In genomic region chrX:3143235-3144030, dm6 we compare ENCODE assay signal across 3 fruit fly cellular contexts.
TF ChIP-seq lines count a peak whose summit lies in the region.

No protein-coding gene starts in this region.

- TF ChIP-seq CTCF in whole organism, embryonic (GFP tag; optimal IDR thresholded peaks at IDR 0.05; lab: Kevin White, UChicago): no peak

TF ChIP-seq in whole organism, embryonic, 481 proteins besides CTCF, POLR2A, EP300 and RAD21 (continues in another document):
- no peak for TF ChIP-seq CG8281 (tag; optimal IDR thresholded peaks at IDR 0.05; lab: Kevin White, UChicago)
- no peak for TF ChIP-seq ara (GFP tag; IDR thresholded peaks at IDR 0.05; lab: Robert Waterston, UW)
- no peak for TF ChIP-seq CoRest (tag; optimal IDR thresholded peaks at IDR 0.05; lab: Kevin White, UChicago)
- no peak for TF ChIP-seq CG2202 (tag; optimal IDR thresholded peaks at IDR 0.05; lab: Kevin White, UChicago)
- TF ChIP-seq CG2199 (GFP tag; IDR thresholded peaks at IDR 0.05; lab: Robert Waterston, UW): no peak
- TF ChIP-seq NC2β (GFP tag; optimal IDR thresholded peaks at IDR 0.05; lab: Kevin White, UChicago): no peak
- no peak for TF ChIP-seq CG16779 (GFP tag; IDR thresholded peaks at IDR 0.05; lab: Robert Waterston, UW)
- TF ChIP-seq bsh (GFP tag; optimal IDR thresholded peaks at IDR 0.05; lab: Kevin White, UChicago): peak in 1 of 2 experiments; percentile 1
- no peak for TF ChIP-seq CG18764 (GFP tag; optimal IDR thresholded peaks at IDR 0.05; lab: Kevin White, UChicago)
- no peak for TF ChIP-seq gfzf (GFP tag; optimal IDR thresholded peaks at IDR 0.05; lab: Kevin White, UChicago)
- TF ChIP-seq Antp (GFP tag; optimal IDR thresholded peaks at IDR 0.05; lab: Kevin White, UChicago): no peak
- TF ChIP-seq p53 (GFP tag; optimal IDR thresholded peaks at IDR 0.05; lab: Kevin White, UChicago): no peak
- peak; percentile 67; the same call in 1 of the 2 replicates for TF ChIP-seq CG11696 (GFP tag; IDR thresholded peaks at IDR 0.05; lab: Robert Waterston, UW)
- TF ChIP-seq Mes4 (GFP tag; optimal IDR thresholded peaks at IDR 0.05; lab: Kevin White, UChicago): no peak
- no peak for TF ChIP-seq CG10431 (GFP tag; optimal IDR thresholded peaks at IDR 0.05; lab: Kevin White, UChicago)
- TF ChIP-seq row (GFP tag; IDR thresholded peaks at IDR 0.05; lab: Robert Waterston, UW): peak; percentile 8; the same call in 1 of the 3 replicates
- no peak for TF ChIP-seq CG15269 (tag; optimal IDR thresholded peaks at IDR 0.05; lab: Kevin White, UChicago)
- TF ChIP-seq Dref (GFP tag; IDR thresholded peaks at IDR 0.05; lab: Robert Waterston, UW): no peak
- no peak for TF ChIP-seq CG12104 (GFP tag; optimal IDR thresholded peaks at IDR 0.05; lab: Kevin White, UChicago)
- no peak for TF ChIP-seq vfl (GFP tag; optimal IDR thresholded peaks at IDR 0.05; lab: Kevin White, UChicago)
- TF ChIP-seq CG8290 (GFP tag; optimal IDR thresholded peaks at IDR 0.05; lab: Kevin White, UChicago): no peak
- no peak for TF ChIP-seq CG8290 (tag; optimal IDR thresholded peaks at IDR 0.05; lab: Kevin White, UChicago)
- TF ChIP-seq sd (tag; optimal IDR thresholded peaks at IDR 0.05; lab: Kevin White, UChicago): peak; percentile 71
- TF ChIP-seq exex (tag; optimal IDR thresholded peaks at IDR 0.05; lab: Kevin White, UChicago): no peak
- no peak for TF ChIP-seq shn (GFP tag; optimal IDR thresholded peaks at IDR 0.05; lab: Kevin White, UChicago)
- no peak for TF ChIP-seq h (optimal IDR thresholded peaks at IDR 0.05; lab: Kevin White, UChicago)
- no peak for TF ChIP-seq ind (GFP tag; optimal IDR thresholded peaks at IDR 0.05; lab: Kevin White, UChicago)
- TF ChIP-seq hkb (optimal IDR thresholded peaks at IDR 0.05; lab: Kevin White, UChicago): no peak
- 0 out of 2 replicates have a peak, but pooled peaks have one; percentile 9 for TF ChIP-seq hkb (GFP tag; IDR thresholded peaks at IDR 0.05; lab: Robert Waterston, UW)
- no peak for TF ChIP-seq CG9876 (GFP tag; optimal IDR thresholded peaks at IDR 0.05; lab: Kevin White, UChicago)
- TF ChIP-seq esg (GFP tag; conservative IDR thresholded peaks at IDR 0.05; lab: Robert Waterston, UW): no peak
- no peak for TF ChIP-seq B-H2 (GFP tag; optimal IDR thresholded peaks at IDR 0.05; lab: Kevin White, UChicago)

TF ChIP-seq in whole organism, prepupa, 60 proteins besides CTCF, POLR2A, EP300 and RAD21 (continues in another document):
- TF ChIP-seq Hr4 (GFP tag; optimal IDR thresholded peaks at IDR 0.05; lab: Kevin White, UChicago) (peak; percentile 57), Hr38 (GFP tag; optimal IDR thresholded peaks at IDR 0.05; lab: Kevin White, UChicago) (no peak), cyc (GFP tag; optimal IDR thresholded peaks at IDR 0.05; lab: Kevin White, UChicago) (no peak), CG11902 (GFP tag; optimal IDR thresholded peaks at IDR 0.05; lab: Kevin White, UChicago) (no peak), ss (GFP tag; optimal IDR thresholded peaks at IDR 0.05; lab: Kevin White, UChicago) (no peak), lz (GFP tag; optimal IDR thresholded peaks at IDR 0.05; lab: Kevin White, UChicago) (no peak), spab (GFP tag; optimal IDR thresholded peaks at IDR 0.05; lab: Kevin White, UChicago) (no peak), CG4318 (GFP tag; optimal IDR thresholded peaks at IDR 0.05; lab: Kevin White, UChicago) (peak; percentile 29), fd59A (GFP tag; optimal IDR thresholded peaks at IDR 0.05; lab: Kevin White, UChicago) (no peak), OdsH (GFP tag; optimal IDR thresholded peaks at IDR 0.05; lab: Kevin White, UChicago) (peak; percentile 4), CG34406 (GFP tag; optimal IDR thresholded peaks at IDR 0.05; lab: Kevin White, UChicago) (no peak), eg (GFP tag; IDR thresholded peaks at IDR 0.05; lab: Robert Waterston, UW) (peak; percentile 50; the same call in 2 of the 3 replicates), CG16779 (tag; optimal IDR thresholded peaks at IDR 0.05; lab: Kevin White, UChicago) (no peak), Eip93F (GFP tag; optimal IDR thresholded peaks at IDR 0.05; lab: Kevin White, UChicago) (no peak), fkh (GFP tag; optimal IDR thresholded peaks at IDR 0.05; lab: Kevin White, UChicago) (no peak), esn (GFP tag; optimal IDR thresholded peaks at IDR 0.05; lab: Kevin White, UChicago) (peak; percentile 30), Blimp-1 (GFP tag; optimal IDR thresholded peaks at IDR 0.05; lab: Kevin White, UChicago) (no peak), Hr39 (GFP tag; optimal IDR thresholded peaks at IDR 0.05; lab: Kevin White, UChicago) (no peak), Ets21C (GFP tag; optimal IDR thresholded peaks at IDR 0.05; lab: Kevin White, UChicago) (no peak), CG10669 (GFP tag; optimal IDR thresholded peaks at IDR 0.05; lab: Kevin White, UChicago) (peak; percentile 5), Sox102F (GFP tag; optimal IDR thresholded peaks at IDR 0.05; lab: Kevin White, UChicago) (no peak), pdm3 (GFP tag; optimal IDR thresholded peaks at IDR 0.05; lab: Kevin White, UChicago) (peak; percentile 32), vri (GFP tag; optimal IDR thresholded peaks at IDR 0.05; lab: Kevin White, UChicago) (no peak), CG6276 (GFP tag; optimal IDR thresholded peaks at IDR 0.05; lab: Kevin White, UChicago) (peak; percentile 17), CG6163 (GFP tag; IDR thresholded peaks at IDR 0.05; lab: Robert Waterston, UW) (peak; percentile 52; the same call in 1 of the 3 replicates), CG6792 (GFP tag; optimal IDR thresholded peaks at IDR 0.05; lab: Kevin White, UChicago) (no peak), achi (GFP tag; optimal IDR thresholded peaks at IDR 0.05; lab: Kevin White, UChicago) (peak; percentile 24), CG6808 (GFP tag; optimal IDR thresholded peaks at IDR 0.05; lab: Kevin White, UChicago) (no peak), Eip78C (GFP tag; lab: Kevin White, UChicago) (peak; percentile 77), CG3919 (GFP tag; optimal IDR thresholded peaks at IDR 0.05; lab: Kevin White, UChicago) (peak; percentile 18), CG11294 (GFP tag; IDR thresholded peaks at IDR 0.05; lab: Robert Waterston, UW) (no peak), Smox (GFP tag; optimal IDR thresholded peaks at IDR 0.05; lab: Kevin White, UChicago) (no peak), net (GFP tag; optimal IDR thresholded peaks at IDR 0.05; lab: Kevin White, UChicago) (peak; percentile 22), CG1621 (tag; optimal IDR thresholded peaks at IDR 0.05; lab: Kevin White, UChicago) (no peak)

TF ChIP-seq in whole organism, pupa, 21 proteins besides CTCF, POLR2A, EP300 and RAD21:
- TF ChIP-seq CG34367 (tag; optimal IDR thresholded peaks at IDR 0.05; lab: Kevin White, UChicago): no peak
- 0 out of 2 replicates have a peak, but pooled peaks have one; percentile 15 for TF ChIP-seq Ets98B (GFP tag; IDR thresholded peaks at IDR 0.05; lab: Robert Waterston, UW)
- no peak for TF ChIP-seq CG8159 (tag; optimal IDR thresholded peaks at IDR 0.05; lab: Kevin White, UChicago)
- TF ChIP-seq CG10348 (GFP tag; IDR thresholded peaks at IDR 0.05; lab: Robert Waterston, UW): no peak
- TF ChIP-seq CG13204 (GFP tag; optimal IDR thresholded peaks at IDR 0.05; lab: Kevin White, UChicago): no peak
- TF ChIP-seq CG32121 (GFP tag; IDR thresholded peaks at IDR 0.05; lab: Robert Waterston, UW): peak; percentile 29; the same call in 1 of the 2 replicates
- no peak for TF ChIP-seq rn (GFP tag; IDR thresholded peaks at IDR 0.05; lab: Robert Waterston, UW)
- peak; percentile 16 for TF ChIP-seq EcR (GFP tag; optimal IDR thresholded peaks at IDR 0.05; lab: Kevin White, UChicago)
- TF ChIP-seq D1 (tag; optimal IDR thresholded peaks at IDR 0.05; lab: Kevin White, UChicago): no peak
- TF ChIP-seq CG9948 (tag; optimal IDR thresholded peaks at IDR 0.05; lab: Kevin White, UChicago): no peak
- no peak for TF ChIP-seq CG17806 (tag; optimal IDR thresholded peaks at IDR 0.05; lab: Kevin White, UChicago)
- no peak for TF ChIP-seq fd96Ca (GFP tag; IDR thresholded peaks at IDR 0.05; lab: Robert Waterston, UW)
- TF ChIP-seq Snoo (tag; optimal IDR thresholded peaks at IDR 0.05; lab: Kevin White, UChicago): no peak
- no peak for TF ChIP-seq Pif1B (GFP tag; optimal IDR thresholded peaks at IDR 0.05; lab: Kevin White, UChicago)
- TF ChIP-seq CG4496 (GFP tag; IDR thresholded peaks at IDR 0.05; lab: Robert Waterston, UW): no peak
- TF ChIP-seq gl (tag; optimal IDR thresholded peaks at IDR 0.05; lab: Kevin White, UChicago): no peak
- TF ChIP-seq CG12605 (GFP tag; IDR thresholded peaks at IDR 0.05; lab: Robert Waterston, UW): no peak
- TF ChIP-seq Pif1A (GFP tag; optimal IDR thresholded peaks at IDR 0.05; lab: Kevin White, UChicago): peak; percentile 17
- no peak for TF ChIP-seq CG15710 (tag; optimal IDR thresholded peaks at IDR 0.05; lab: Kevin White, UChicago)
- peak; percentile 9 for TF ChIP-seq CG8301 (tag; optimal IDR thresholded peaks at IDR 0.05; lab: Kevin White, UChicago)
- peak; percentile 10 for TF ChIP-seq CG14655 (GFP tag; optimal IDR thresholded peaks at IDR 0.05; lab: Kevin White, UChicago)

Comparison
In these comparisons a context has a peak if more than half of its experiments do, and no peak if none do; other contexts are left out.
1. Of the 7 proteins assayed by ChIP-seq in both whole organism, embryonic and whole organism, prepupa: peak only in whole organism, embryonic: Sox102F; only in whole organism, prepupa: Gug and Lpt; in both: none; in neither: 4.